Worm (Caenorhabditis elegans) whole organism, young adult: ENCODE results near the gene mpdu-1.
"Not testable (repeated sequence)": the region's sequence is repeated elsewhere in the genome, so short reads cannot be mapped to it uniquely, and the experiment has no call there.

Experiments
- F33H1.4 ChIP-seq: fragments of 200-800 bp; sonication (Bioruptor generic); IDR thresholded peaks from 2 replicates; pipeline ENCODE4 v1.3.6; 2022; ENCODE audit warnings: missing genetic modification reagents, missing genetic modification characterization, missing compliant biosample characterization
- F49E8.2 ChIP-seq: sonication (generic microtip); optimal IDR thresholded peaks from 3 replicates; lab custom pipeline; 2017; ENCODE audit warnings: missing genetic modification characterization, mild to moderate bottlenecking, missing compliant biosample characterization, antibody characterized with exemption, moderate library complexity; ENCODE audit not compliant: insufficient read depth
- efl-1 ChIP-seq: fragments of 150-350 bp; optimal IDR thresholded peaks from 2 replicates; lab custom pipeline; 2014; ENCODE audit warnings: missing biosample characterization, missing genetic modification reagents, missing genetic modification characterization

ce11 chrV:8340924-8341323 lies 18.0 kb downstream of the mpdu-1 start, which contains the start of gene C08D8.7:
- not testable (repeated sequence) for TF ChIP-seq efl-1; F49E8.2 (tag; lab: Kevin White, UChicago); F33H1.4 (GFP tag; lab: Robert Waterston, UW)
